Worm (Caenorhabditis elegans) whole organism, midembryonic: ENCODE results near the gene F32D1.7.

Experiments used
- flt-1 ChIP-seq: fragments of 200-800 bp; sonication (Bioruptor generic); IDR thresholded peaks from 2 replicates; pipeline ENCODE4 v1.3.6; 2022; ENCODE audit warnings: missing genetic modification characterization, missing compliant biosample characterization
- klf-2 ChIP-seq: fragments of 200-800 bp; sonication (Bioruptor generic); conservative IDR thresholded peaks from 2 replicates; pipeline ENCODE4 v1.3.6; 2022; ENCODE audit warnings: missing genetic modification reagents, missing genetic modification characterization, missing compliant biosample characterization
- ref-1 ChIP-seq: fragments of 200-800 bp; sonication (Bioruptor generic); conservative IDR thresholded peaks from 2 replicates; pipeline ENCODE4 v1.3.6; 2022; ENCODE audit warnings: missing genetic modification reagents, missing genetic modification characterization, missing compliant biosample characterization
- tab-1 ChIP-seq: fragments of 200-800 bp; sonication (Bioruptor generic); IDR thresholded peaks from 2 replicates; pipeline ENCODE4 v1.3.6; 2022; ENCODE audit warnings: missing genetic modification characterization, missing compliant biosample characterization
- ztf-23 ChIP-seq: fragments of 200-800 bp; sonication (Bioruptor generic); IDR thresholded peaks from 2 replicates; pipeline ENCODE4 v1.3.6; 2022; ENCODE audit warnings: missing genetic modification reagents, missing genetic modification characterization, missing compliant biosample characterization

- no peak for TF ChIP-seq ref-1 (GFP tag; lab: Robert Waterston, UW)
- no peak for TF ChIP-seq ztf-23 (GFP tag; lab: Robert Waterston, UW)
- TF ChIP-seq flt-1 (GFP tag; lab: Robert Waterston, UW) = no peak
- TF ChIP-seq tab-1 (GFP tag; lab: Robert Waterston, UW) = no peak
- TF ChIP-seq klf-2 (GFP tag; lab: Robert Waterston, UW) = no peak
Measured at ce11 chrV:4326841-4327240, 49.1 kb downstream of the F32D1.7 start, which contains the start of gene D2063.1.
